Fruit fly (Drosophila melanogaster) ovary, adult (tissue): ENCODE results near the gene CG18745.

Experiments used
- CG17801 ChIP-seq: fragments of 200-800 bp; optimal IDR thresholded peaks from 2 replicates; lab custom pipeline; 2019; ENCODE audit warnings: missing biosample characterization, mild to moderate bottlenecking, missing genetic modification characterization, moderate library complexity; ENCODE audit not compliant: partially characterized antibody

The CG18745 gene

dm6 chr3R:7785784-7786183 lies at the start of gene CG18745:
Gene CG18745, minus strand, starts transcription at chr3R:7786119.
- TF ChIP-seq CG17801 (GFP tag; lab: Kevin White, UChicago) = no peak

- TF ChIP-seq CG17801 (GFP tag; lab: Kevin White, UChicago) = no peak
Observed at dm6 chr3R:7821559-7821958, 35.6 kb upstream of the CG18745 start.

- TF ChIP-seq CG17801 (GFP tag; lab: Kevin White, UChicago) = no peak
Observed at dm6 chr3R:7813981-7814529, 28.1 kb upstream of the CG18745 start, which contains the start of gene CG34384. Gene CG34384, plus strand, starts transcription at chr3R:7814361.

dm6 chr3R:7813518-7813917 lies 27.6 kb upstream of the CG18745 start:
- TF ChIP-seq CG17801 (GFP tag; lab: Kevin White, UChicago) = no peak

- no peak for TF ChIP-seq CG17801 (GFP tag; lab: Kevin White, UChicago)
Observed at dm6 chr3R:7811514-7811913, 25.6 kb upstream of the CG18745 start, which contains the start of gene CG31473. Gene CG31473, plus strand, starts transcription at chr3R:7811814.

- TF ChIP-seq CG17801 (GFP tag; lab: Kevin White, UChicago) = peak; percentile 29
Observed at dm6 chr3R:7809662-7810621, 24.0 kb upstream of the CG18745 start, which contains the start of the genes CG2993 and sgll. Gene CG2993, minus strand, starts transcription at chr3R:7810014. Gene sgll, plus strand, starts transcription at chr3R:7810532.

dm6 chr3R:7804332-7804731 lies 18.4 kb upstream of the CG18745 start, which contains the start of gene CG18268:
Gene CG18268, minus strand, starts transcription at chr3R:7804432.
- TF ChIP-seq CG17801 (GFP tag; lab: Kevin White, UChicago) = no peak

- no peak for TF ChIP-seq CG17801 (GFP tag; lab: Kevin White, UChicago)
Observed at dm6 chr3R:7802693-7803092, 16.8 kb upstream of the CG18745 start, which contains the start of gene CG3014. Gene CG3014, minus strand, starts transcription at chr3R:7802793.

dm6 chr3R:7798525-7798924 lies 12.6 kb upstream of the CG18745 start, which contains the start of gene CG18744:
Gene CG18744, minus strand, starts transcription at chr3R:7798771.
- TF ChIP-seq CG17801 (GFP tag; lab: Kevin White, UChicago) = no peak

- peak; percentile 87 for TF ChIP-seq CG17801 (GFP tag; lab: Kevin White, UChicago)
Observed at dm6 chr3R:7793855-7794254, 7.9 kb upstream of the CG18745 start, which contains the start of gene CG2641. Gene CG2641, plus strand, starts transcription at chr3R:7794069.

dm6 chr3R:7790583-7791034 lies 4.7 kb upstream of the CG18745 start, which contains the start of gene CG10086:
Gene CG10086, plus strand, starts transcription at chr3R:7790633.
- TF ChIP-seq CG17801 (GFP tag; lab: Kevin White, UChicago) = no peak

- TF ChIP-seq CG17801 (GFP tag; lab: Kevin White, UChicago) = no peak
Observed at dm6 chr3R:7790087-7790486, 4.2 kb upstream of the CG18745 start, which contains the start of gene CG18746. Gene CG18746, minus strand, starts transcription at chr3R:7790187.

dm6 chr3R:7787899-7788298 lies 2.0 kb upstream of the CG18745 start, which contains the start of gene CG18748:
Gene CG18748, minus strand, starts transcription at chr3R:7787923.
- no peak for TF ChIP-seq CG17801 (GFP tag; lab: Kevin White, UChicago)

dm6 chr3R:7782933-7783686 lies 2.8 kb downstream of the CG18745 start, which contains the start of gene CG18747:
Gene CG18747, minus strand, starts transcription at chr3R:7783446.
- TF ChIP-seq CG17801 (GFP tag; lab: Kevin White, UChicago) = no peak
